Worm (Caenorhabditis elegans) whole organism, L2 larva: ENCODE data around the gene unc-58.

Experiments
- C34F6.9 ChIP-seq: fragments of 150-350 bp; optimal IDR thresholded peaks from 2 replicates; lab custom pipeline; 2014; ENCODE audit warnings: missing biosample characterization, missing genetic modification characterization
- F13H6.1 ChIP-seq: sonication (generic microtip); optimal IDR thresholded peaks from 2 replicates; lab custom pipeline; 2016; ENCODE audit warnings: missing genetic modification characterization, missing compliant biosample characterization
- R02D3.7 ChIP-seq: fragments of 150-350 bp; optimal IDR thresholded peaks from 2 replicates; lab custom pipeline; 2014; ENCODE audit warnings: missing biosample characterization, missing genetic modification characterization
- alr-1 ChIP-seq: fragments of 150-350 bp; optimal IDR thresholded peaks from 2 replicates; lab custom pipeline; 2014; ENCODE audit warnings: missing biosample characterization, missing genetic modification characterization
- aly-2 ChIP-seq: fragments of 150-350 bp; optimal IDR thresholded peaks from 2 replicates; lab custom pipeline; 2014; ENCODE audit warnings: missing biosample characterization, missing genetic modification characterization
- blmp-1 ChIP-seq: sonication (generic microtip); optimal IDR thresholded peaks from 2 replicates; lab custom pipeline; 2017; ENCODE audit warnings: missing genetic modification characterization, mild to moderate bottlenecking, missing compliant biosample characterization, antibody characterized with exemption, moderate library complexity; ENCODE audit not compliant: insufficient read depth
- ceh-82 ChIP-seq: fragments of 150-350 bp; optimal IDR thresholded peaks from 2 replicates; lab custom pipeline; 2014; ENCODE audit warnings: missing biosample characterization, missing genetic modification characterization
- crh-2 ChIP-seq: sonication (generic microtip); optimal IDR thresholded peaks from 2 replicates; lab custom pipeline; 2017; ENCODE audit warnings: missing biosample characterization, missing genetic modification characterization
- egl-27 ChIP-seq: sonication (generic microtip); optimal IDR thresholded peaks from 3 replicates; lab custom pipeline; 2017; ENCODE audit warnings: missing biosample characterization, missing genetic modification reagents, missing genetic modification characterization
- fos-1 ChIP-seq: fragments of 150-350 bp; optimal IDR thresholded peaks from 2 replicates; lab custom pipeline; 2014; ENCODE audit warnings: missing biosample characterization, missing genetic modification characterization
- gmeb-1 ChIP-seq: fragments of 150-350 bp; optimal IDR thresholded peaks from 2 replicates; lab custom pipeline; 2014; ENCODE audit warnings: missing biosample characterization, missing genetic modification characterization
- lin-11 ChIP-seq: fragments of 150-350 bp; sonication (generic microtip); optimal IDR thresholded peaks from 2 replicates; lab custom pipeline; 2014; ENCODE audit warnings: missing biosample characterization, missing genetic modification characterization, inconsistent platforms, mixed read lengths
- lin-13 ChIP-seq: fragments of 150-350 bp; optimal IDR thresholded peaks from 2 replicates; lab custom pipeline; 2014; ENCODE audit warnings: missing biosample characterization, missing genetic modification reagents, missing genetic modification characterization
- lsy-2 ChIP-seq, 2 experiments: fragments of 150-350 bp in 1 of 2; sonication (generic microtip) in 1 of 2; optimal IDR thresholded peaks; 2 replicates each; lab custom pipeline; 2014 to 2017; ENCODE audit warnings: missing biosample characterization in 2 of 2, missing genetic modification characterization in 2 of 2
- mab-5 ChIP-seq: fragments of 150-350 bp; optimal IDR thresholded peaks from 2 replicates; lab custom pipeline; 2014; ENCODE audit warnings: missing biosample characterization, missing genetic modification characterization
- mbf-1 ChIP-seq: sonication (generic microtip); optimal IDR thresholded peaks from 2 replicates; lab custom pipeline; 2017; ENCODE audit warnings: missing biosample characterization, missing genetic modification characterization
- nhr-11 ChIP-seq: fragments of 150-350 bp; optimal IDR thresholded peaks from 2 replicates; lab custom pipeline; 2014; ENCODE audit warnings: missing biosample characterization, missing genetic modification characterization
- nhr-129 ChIP-seq: fragments of 150-350 bp; optimal IDR thresholded peaks from 2 replicates; lab custom pipeline; 2014; ENCODE audit warnings: missing biosample characterization, missing genetic modification characterization
- nhr-21 ChIP-seq: fragments of 150-350 bp; optimal IDR thresholded peaks from 2 replicates; lab custom pipeline; 2014; ENCODE audit warnings: missing biosample characterization, missing genetic modification characterization
- nhr-23 ChIP-seq: fragments of 150-350 bp; optimal IDR thresholded peaks from 2 replicates; lab custom pipeline; 2014; ENCODE audit warnings: missing biosample characterization, missing genetic modification reagents, missing genetic modification characterization
- nhr-237 ChIP-seq: fragments of 150-350 bp; optimal IDR thresholded peaks from 2 replicates; lab custom pipeline; 2014; ENCODE audit warnings: missing biosample characterization, missing genetic modification characterization
- nhr-6 ChIP-seq: fragments of 150-350 bp; optimal IDR thresholded peaks from 2 replicates; lab custom pipeline; 2014; ENCODE audit warnings: missing biosample characterization, missing genetic modification characterization
- nhr-77 ChIP-seq: fragments of 150-350 bp; optimal IDR thresholded peaks from 2 replicates; lab custom pipeline; 2014; ENCODE audit warnings: missing biosample characterization, missing genetic modification characterization
- peb-1 ChIP-seq: fragments of 150-350 bp; optimal IDR thresholded peaks from 2 replicates; lab custom pipeline; 2014; ENCODE audit warnings: missing biosample characterization, missing genetic modification characterization
- sem-4 ChIP-seq: fragments of 150-350 bp; optimal IDR thresholded peaks from 2 replicates; lab custom pipeline; 2014; ENCODE audit warnings: missing biosample characterization, missing genetic modification reagents, missing genetic modification characterization
- skn-1 ChIP-seq: sonication (generic microtip); optimal IDR thresholded peaks from 2 replicates; lab custom pipeline; 2017; ENCODE audit warnings: missing biosample characterization, missing genetic modification characterization
- sma-3 ChIP-seq: sonication (generic microtip); optimal IDR thresholded peaks from 2 replicates; lab custom pipeline; 2016; ENCODE audit warnings: missing genetic modification reagents, missing genetic modification characterization, missing compliant biosample characterization
- sma-9 ChIP-seq, 2 experiments: fragments of 150-350 bp in 1 of 2; sonication (generic microtip) in 1 of 2; optimal IDR thresholded peaks; 2 replicates each; lab custom pipeline; 2014 to 2016; ENCODE audit warnings: missing genetic modification characterization in 2 of 2, mild to moderate bottlenecking in 1 of 2, missing biosample characterization in 1 of 2, missing compliant biosample characterization in 1 of 2, missing genetic modification reagents in 1 of 2, moderate library complexity in 1 of 2
- snpc-4 ChIP-seq: fragments of 150-350 bp; optimal IDR thresholded peaks from 2 replicates; lab custom pipeline; 2014; ENCODE audit warnings: missing biosample characterization, missing genetic modification characterization
- unc-55 ChIP-seq: fragments of 150-350 bp; sonication (generic microtip); optimal IDR thresholded peaks from 3 replicates; lab custom pipeline; 2014; ENCODE audit warnings: missing biosample characterization, missing genetic modification reagents, missing genetic modification characterization
- unc-62 ChIP-seq: fragments of 150-350 bp; optimal IDR thresholded peaks from 2 replicates; lab custom pipeline; 2014; ENCODE audit warnings: missing biosample characterization, missing genetic modification reagents, missing genetic modification characterization
- zag-1 ChIP-seq: fragments of 150-350 bp; optimal IDR thresholded peaks from 2 replicates; lab custom pipeline; 2014; ENCODE audit warnings: missing biosample characterization, missing genetic modification characterization
- ztf-1 ChIP-seq: fragments of 200-800 bp; sonication (Bioruptor generic); conservative IDR thresholded peaks from 2 replicates; pipeline ENCODE4 v1.3.6; 2022; ENCODE audit warnings: missing genetic modification characterization, missing compliant biosample characterization

The unc-58 gene

DNA sequence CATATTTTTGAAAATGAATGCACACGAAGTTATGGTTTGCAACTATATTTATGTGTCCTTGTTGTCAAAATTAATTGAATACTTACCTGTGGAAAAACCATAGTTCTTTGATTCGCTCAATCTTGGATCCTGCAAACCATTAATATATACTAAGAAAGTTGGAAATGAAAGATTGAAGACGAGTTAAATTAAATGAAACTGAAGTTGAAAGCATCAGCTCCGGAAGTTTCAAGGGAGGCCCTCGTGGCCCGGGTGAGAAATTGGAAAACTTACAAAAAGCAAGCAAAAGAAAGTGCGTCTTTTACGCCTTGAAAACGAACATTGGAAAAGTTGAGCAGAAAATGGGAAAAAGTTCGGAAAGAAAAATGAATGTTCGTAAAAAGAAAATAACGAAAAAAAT is at the start of gene unc-58:
TSS of gene unc-58 (minus strand) at position 101 of the 400 bp plus-strand sequence.
- TF ChIP-seq sma-3 (GFP tag; lab: Kevin White, UChicago) (no peak), zag-1 (no peak), F13H6.1 (tag; lab: Kevin White, UChicago) (no peak), mab-5 (tag; lab: Kevin White, UChicago) (no peak), unc-62 (no peak), lin-11 (tag; lab: Kevin White, UChicago) (no peak), nhr-77 (tag; lab: Kevin White, UChicago) (no peak), nhr-23 (tag; lab: Kevin White, UChicago) (no peak), lin-13 (no peak), blmp-1 (tag; lab: Kevin White, UChicago) (no peak), unc-55 (GFP tag; lab: Kevin White, UChicago) (no peak), nhr-11 (tag; lab: Kevin White, UChicago) (no peak), crh-2 (no peak)
- TF ChIP-seq, all 48 proteins: peak for 0

DNA sequence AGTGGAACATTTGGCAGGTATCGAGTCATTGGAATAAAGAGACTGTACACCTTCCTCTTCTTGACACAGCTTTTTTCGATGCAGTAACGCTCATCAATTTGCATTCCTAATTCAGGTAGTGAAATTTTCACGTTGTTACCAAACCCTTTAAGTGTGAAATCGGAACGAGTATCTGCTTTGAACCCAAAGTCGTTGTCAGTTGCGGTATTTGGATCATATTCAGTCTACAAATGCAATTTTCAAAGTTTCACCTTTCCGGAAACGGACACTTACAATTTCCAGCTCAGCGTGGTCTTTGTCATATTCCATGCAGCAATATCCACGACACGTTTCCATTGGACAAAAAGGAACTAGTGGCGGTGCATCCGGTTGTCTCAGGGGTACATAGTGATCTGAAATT is 49.6 kb upstream of the unc-58 start:
- no peak for TF ChIP-seq unc-62

DNA sequence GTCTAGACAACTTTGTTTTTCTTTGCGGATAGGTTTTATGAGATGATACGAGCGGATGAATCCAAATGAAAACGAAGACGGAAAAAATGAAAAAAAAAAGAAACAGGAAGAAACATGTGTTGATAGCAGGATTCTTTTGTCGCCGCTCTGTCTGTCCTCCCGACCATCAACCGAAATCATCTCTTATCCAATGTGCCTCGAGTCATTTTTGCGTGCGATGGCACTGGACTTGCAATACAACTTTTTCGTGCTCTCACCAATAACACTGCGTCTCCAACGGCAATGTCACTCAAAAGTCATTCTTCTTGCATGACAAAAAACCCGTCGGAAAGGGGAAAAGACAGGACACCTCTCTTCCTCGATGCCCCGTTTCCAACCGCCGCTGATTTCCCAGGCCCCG is 43.3 kb upstream of the unc-58 start, which contains the start of gene ncs-4:
TSS of gene ncs-4 (plus strand) at position 227 of the 400 bp plus-strand sequence.
- no peak for TF ChIP-seq mbf-1 (tag; lab: Kevin White, UChicago)
- peak; percentile 48 for TF ChIP-seq F13H6.1 (tag; lab: Kevin White, UChicago)
- TF ChIP-seq nhr-129 (tag; lab: Kevin White, UChicago) = peak; percentile 61
- no peak for TF ChIP-seq sem-4 (tag; lab: Kevin White, UChicago)
- peak; percentile 53 for TF ChIP-seq sma-9 (GFP tag; optimal IDR thresholded peaks at IDR 0.05; lab: Kevin White, UChicago)
- TF ChIP-seq sma-9 (tag; optimal IDR thresholded peaks at IDR 0.05; lab: Kevin White, UChicago) = no peak

DNA sequence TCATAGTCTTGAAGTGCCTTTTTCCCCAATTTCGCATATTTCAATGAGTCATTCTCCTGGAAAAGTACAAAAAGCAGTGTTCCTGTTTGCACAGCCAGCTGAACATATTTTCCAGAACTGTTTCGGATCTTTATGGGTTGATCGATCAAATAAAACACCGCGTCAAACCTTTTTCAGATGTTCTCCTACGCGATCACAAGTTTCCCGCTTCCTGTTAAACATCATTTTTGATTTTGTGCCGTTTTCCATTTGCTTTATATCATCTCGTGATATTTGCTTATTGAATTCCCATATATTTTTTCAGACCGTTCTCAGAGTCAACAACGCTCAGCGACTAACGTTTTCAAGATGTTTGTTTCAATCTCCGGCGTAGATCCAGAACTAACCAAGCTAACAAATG is 41.7 kb upstream of the unc-58 start, which contains the start of gene C07A4.3:
TSS of gene C07A4.3 (plus strand) at position 301 of the 400 bp plus-strand sequence.
- no peak for TF ChIP-seq ceh-82
- TF ChIP-seq F13H6.1 (tag; lab: Kevin White, UChicago) = no peak
- no peak for TF ChIP-seq snpc-4 (tag; lab: Kevin White, UChicago)
- no peak for TF ChIP-seq blmp-1 (tag; lab: Kevin White, UChicago)
- TF ChIP-seq ztf-1 = no peak
- no peak for TF ChIP-seq nhr-21 (tag; lab: Kevin White, UChicago)
- no peak for TF ChIP-seq alr-1

DNA sequence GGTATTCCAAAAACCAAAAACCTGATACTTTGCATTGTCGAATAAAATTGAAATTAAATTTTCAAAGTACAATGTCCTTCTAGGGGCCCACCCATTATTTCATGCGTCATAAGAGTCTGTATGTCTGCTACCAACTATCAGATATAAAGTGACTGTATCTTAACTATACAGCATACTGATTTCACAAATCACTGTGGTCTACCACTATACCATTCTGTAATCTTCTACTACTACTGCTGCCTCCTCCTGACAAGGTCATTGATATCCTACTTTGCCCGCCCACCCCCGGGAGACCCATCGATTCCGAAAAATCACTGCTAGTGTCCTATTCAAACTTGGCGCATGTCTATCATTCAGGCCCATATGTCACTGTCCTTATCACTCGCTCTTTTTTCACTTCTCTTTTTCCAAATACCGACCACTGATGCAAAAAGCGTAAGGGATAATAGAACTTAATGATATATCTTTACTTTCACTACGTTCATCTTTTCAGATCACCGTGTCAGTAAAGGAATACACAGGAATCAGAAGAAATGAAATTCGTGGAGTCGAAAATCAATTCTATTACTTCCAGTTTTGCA is 39.1 kb upstream of the unc-58 start, which contains the start of gene C07A4.2:
TSS of gene C07A4.2 (plus strand) at position 195 of the 581 bp plus-strand sequence.
- TF ChIP-seq peb-1 (tag; lab: Kevin White, UChicago) = no peak
- TF ChIP-seq nhr-129 (tag; lab: Kevin White, UChicago) = no peak
- TF ChIP-seq mbf-1 (tag; lab: Kevin White, UChicago) = no peak
- no peak for TF ChIP-seq skn-1 (tag; lab: Kevin White, UChicago)

DNA sequence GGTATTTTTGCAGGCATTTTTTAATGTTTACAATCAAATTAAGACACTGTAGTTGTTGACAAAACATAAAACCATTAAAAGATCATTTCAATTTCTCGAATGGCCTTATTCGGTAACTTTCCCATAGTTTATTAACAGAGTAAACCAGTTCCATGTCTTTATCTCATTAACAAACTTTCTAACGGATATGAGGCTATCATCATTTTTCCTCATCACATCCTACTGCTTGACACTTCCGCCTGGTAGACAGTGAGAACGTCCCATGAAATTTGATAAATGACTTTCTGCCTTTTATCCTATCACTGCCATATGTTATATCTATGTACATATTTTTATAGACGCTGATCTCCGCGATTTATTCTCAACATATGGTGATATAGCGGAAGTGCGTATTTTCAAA is 37.6 kb upstream of the unc-58 start:
- no peak for TF ChIP-seq egl-27 (tag; lab: Kevin White, UChicago)
- no peak for TF ChIP-seq crh-2
- TF ChIP-seq nhr-237 (tag; lab: Kevin White, UChicago) = no peak
- no peak for TF ChIP-seq lsy-2 (tag; optimal IDR thresholded peaks at IDR 0.05; lab: Kevin White, UChicago)
- no peak for TF ChIP-seq aly-2
- no peak for TF ChIP-seq zag-1
- no peak for TF ChIP-seq R02D3.7 (tag; lab: Kevin White, UChicago)
- no peak for TF ChIP-seq nhr-129 (tag; lab: Kevin White, UChicago)
- no peak for TF ChIP-seq fos-1
- TF ChIP-seq gmeb-1 (tag; lab: Kevin White, UChicago) = no peak
- TF ChIP-seq nhr-6 = no peak
- TF ChIP-seq C34F6.9 = no peak
- TF ChIP-seq lin-13 = no peak
